Fruit fly (Drosophila melanogaster): Measurements from ENCODE around the gene comm3.

DNA sequence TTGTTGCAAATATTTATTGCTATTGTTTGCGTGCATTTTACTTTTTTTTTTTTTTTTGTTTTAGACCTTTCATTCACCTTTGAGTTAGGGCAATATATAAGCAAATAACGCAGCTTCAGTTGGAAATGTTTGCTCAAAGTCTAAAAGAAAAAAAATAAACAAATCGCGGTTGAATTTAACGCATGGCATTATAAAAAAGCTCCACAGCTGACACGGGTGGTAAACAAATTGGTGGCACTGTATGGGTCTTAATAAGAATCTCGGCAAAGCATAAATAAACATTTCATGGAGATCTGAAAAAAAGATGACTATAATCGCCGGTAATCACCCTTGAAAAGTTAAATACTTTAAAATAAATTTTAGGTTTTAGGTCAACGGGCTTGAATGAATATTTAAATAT lies 46.8 kb upstream of the comm3 start:
- TF ChIP-seq psq (optimal IDR thresholded peaks at IDR 0.05) (no peak), usp (GFP tag; optimal IDR thresholded peaks at IDR 0.05) (no peak), EcR (GFP tag; optimal IDR thresholded peaks at IDR 0.05) (no peak), pan (optimal IDR thresholded peaks at IDR 0.05) (no peak), CG8478 (optimal IDR thresholded peaks at IDR 0.05) (no peak)

Measured in whole organism.